Worm (Caenorhabditis elegans) whole organism, L3 larva: Measurements from ENCODE around the gene F07E5.13.
"Not testable (repeated sequence)": the region's sequence is repeated elsewhere in the genome, so short reads cannot be mapped to it uniquely, and the experiment has no call there.

ENCODE experiments used
- ZK546.5 ChIP-seq: sonication (generic microtip); optimal IDR thresholded peaks from 2 replicates; lab custom pipeline; 2017; ENCODE audit warnings: missing biosample characterization, missing genetic modification characterization
- aly-2 ChIP-seq: fragments of 150-350 bp; optimal IDR thresholded peaks from 2 replicates; lab custom pipeline; 2014; ENCODE audit warnings: missing biosample characterization, missing genetic modification characterization
- ama-1 ChIP-seq: fragments of 150-350 bp; optimal IDR thresholded peaks from 2 replicates; lab custom pipeline; 2018
- ceh-28 ChIP-seq: fragments of 150-350 bp; optimal IDR thresholded peaks from 2 replicates; lab custom pipeline; 2014; ENCODE audit warnings: missing biosample characterization, missing genetic modification reagents, missing genetic modification characterization
- ceh-82 ChIP-seq: fragments of 150-350 bp; optimal IDR thresholded peaks from 2 replicates; lab custom pipeline; 2014; ENCODE audit warnings: missing biosample characterization, missing genetic modification characterization
- ceh-9 ChIP-seq: sonication (generic microtip); optimal IDR thresholded peaks from 2 replicates; lab custom pipeline; 2018; ENCODE audit warnings: missing biosample characterization, missing genetic modification characterization
- elt-2 ChIP-seq: sonication (generic microtip); optimal IDR thresholded peaks from 2 replicates; lab custom pipeline; 2016; ENCODE audit warnings: missing genetic modification reagents, mild to moderate bottlenecking, missing genetic modification characterization, missing compliant biosample characterization
- eor-1 ChIP-seq, 2 experiments: fragments of 150-350 bp; optimal IDR thresholded peaks; 2 replicates each; lab custom pipeline; 2014 to 2018; ENCODE audit warnings: missing biosample characterization in 2 of 2, missing genetic modification characterization in 2 of 2
- fkh-10 ChIP-seq: sonication (generic microtip); optimal IDR thresholded peaks from 2 replicates; lab custom pipeline; 2017; ENCODE audit warnings: missing biosample characterization, missing genetic modification reagents, missing genetic modification characterization
- fkh-2 ChIP-seq: fragments of 150-350 bp; optimal IDR thresholded peaks from 2 replicates; lab custom pipeline; 2014; ENCODE audit warnings: missing biosample characterization, missing genetic modification reagents, missing genetic modification characterization
- fos-1 ChIP-seq: fragments of 150-350 bp; optimal IDR thresholded peaks from 2 replicates; lab custom pipeline; 2014; ENCODE audit warnings: missing biosample characterization, missing genetic modification characterization
- hmg-11 ChIP-seq: sonication (generic microtip); optimal IDR thresholded peaks from 2 replicates; lab custom pipeline; 2016; ENCODE audit warnings: missing genetic modification characterization, missing compliant biosample characterization
- jun-1 ChIP-seq: fragments of 150-350 bp; optimal IDR thresholded peaks from 2 replicates; lab custom pipeline; 2014; ENCODE audit warnings: missing biosample characterization, missing genetic modification reagents, missing genetic modification characterization
- lin-15B ChIP-seq: fragments of 150-350 bp; optimal IDR thresholded peaks from 2 replicates; lab custom pipeline; 2014; ENCODE audit warnings: missing biosample characterization, missing genetic modification characterization
- lin-39 ChIP-seq: fragments of 150-350 bp; optimal IDR thresholded peaks from 2 replicates; lab custom pipeline; 2018; ENCODE audit warnings: missing biosample characterization, missing genetic modification reagents, missing genetic modification characterization
- lsy-12 ChIP-seq: sonication (generic microtip); optimal IDR thresholded peaks from 2 replicates; lab custom pipeline; 2016; ENCODE audit warnings: mild to moderate bottlenecking, missing genetic modification characterization, missing compliant biosample characterization
- mdl-1 ChIP-seq: fragments of 150-350 bp; optimal IDR thresholded peaks from 2 replicates; lab custom pipeline; 2014; ENCODE audit warnings: missing biosample characterization, missing genetic modification characterization
- nfya-1 ChIP-seq: sonication (generic microtip); optimal IDR thresholded peaks from 2 replicates; lab custom pipeline; 2017; ENCODE audit warnings: missing genetic modification characterization, mild to moderate bottlenecking, missing compliant biosample characterization, antibody characterized with exemption, moderate library complexity; ENCODE audit not compliant: insufficient read depth
- nhr-11 ChIP-seq: fragments of 150-350 bp; optimal IDR thresholded peaks from 2 replicates; lab custom pipeline; 2014; ENCODE audit warnings: missing biosample characterization, missing genetic modification characterization
- nhr-12 ChIP-seq: fragments of 150-350 bp; optimal IDR thresholded peaks from 2 replicates; lab custom pipeline; 2014; ENCODE audit warnings: missing biosample characterization, missing genetic modification characterization
- nhr-23 ChIP-seq: fragments of 150-350 bp; optimal IDR thresholded peaks from 2 replicates; lab custom pipeline; 2014; ENCODE audit warnings: missing biosample characterization, missing genetic modification reagents, missing genetic modification characterization
- nhr-237 ChIP-seq: fragments of 150-350 bp; optimal IDR thresholded peaks from 2 replicates; lab custom pipeline; 2014; ENCODE audit warnings: missing biosample characterization, missing genetic modification characterization
- nhr-25 ChIP-seq: sonication (generic microtip); optimal IDR thresholded peaks from 2 replicates; lab custom pipeline; 2017; ENCODE audit warnings: missing biosample characterization, missing genetic modification characterization
- nhr-28 ChIP-seq: fragments of 150-350 bp; optimal IDR thresholded peaks from 2 replicates; lab custom pipeline; 2014; ENCODE audit warnings: missing biosample characterization, missing genetic modification characterization
- nhr-43 ChIP-seq: sonication (generic microtip); optimal IDR thresholded peaks from 2 replicates; lab custom pipeline; 2016; ENCODE audit warnings: mild to moderate bottlenecking, missing genetic modification characterization, missing compliant biosample characterization; ENCODE audit not compliant: poor library complexity, severe bottlenecking
- nhr-67 ChIP-seq: fragments of 150-350 bp; optimal IDR thresholded peaks from 2 replicates; lab custom pipeline; 2014; ENCODE audit warnings: missing biosample characterization, missing genetic modification characterization
- nhr-76 ChIP-seq: fragments of 150-350 bp; sonication (generic microtip); optimal IDR thresholded peaks from 5 replicates; lab custom pipeline; 2014; ENCODE audit warnings: missing biosample characterization, missing genetic modification characterization
- nhr-77 ChIP-seq: fragments of 150-350 bp; optimal IDR thresholded peaks from 2 replicates; lab custom pipeline; 2014; ENCODE audit warnings: missing biosample characterization, missing genetic modification characterization
- pha-4 ChIP-seq: fragments of 150-350 bp; optimal IDR thresholded peaks from 2 replicates; lab custom pipeline; 2014; ENCODE audit warnings: missing biosample characterization, missing genetic modification reagents, missing genetic modification characterization
- pqm-1 ChIP-seq: fragments of 150-350 bp; optimal IDR thresholded peaks from 2 replicates; lab custom pipeline; 2017; ENCODE audit warnings: missing biosample characterization, missing genetic modification characterization, inconsistent platforms
- sea-2 ChIP-seq: fragments of 150-350 bp; sonication (generic microtip); optimal IDR thresholded peaks from 4 replicates; lab custom pipeline; 2014; ENCODE audit warnings: missing biosample characterization, missing genetic modification reagents, missing genetic modification characterization
- snpc-4 ChIP-seq: fragments of 150-350 bp; optimal IDR thresholded peaks from 2 replicates; lab custom pipeline; 2014; ENCODE audit warnings: missing biosample characterization, missing genetic modification characterization
- tbx-2 ChIP-seq: sonication (generic microtip); optimal IDR thresholded peaks from 2 replicates; lab custom pipeline; 2016; ENCODE audit warnings: mild to moderate bottlenecking, missing genetic modification characterization, missing compliant biosample characterization
- ztf-11 ChIP-seq: fragments of 150-350 bp; optimal IDR thresholded peaks from 2 replicates; lab custom pipeline; 2014; ENCODE audit warnings: missing biosample characterization, missing genetic modification characterization

The F07E5.13 gene

DNA sequence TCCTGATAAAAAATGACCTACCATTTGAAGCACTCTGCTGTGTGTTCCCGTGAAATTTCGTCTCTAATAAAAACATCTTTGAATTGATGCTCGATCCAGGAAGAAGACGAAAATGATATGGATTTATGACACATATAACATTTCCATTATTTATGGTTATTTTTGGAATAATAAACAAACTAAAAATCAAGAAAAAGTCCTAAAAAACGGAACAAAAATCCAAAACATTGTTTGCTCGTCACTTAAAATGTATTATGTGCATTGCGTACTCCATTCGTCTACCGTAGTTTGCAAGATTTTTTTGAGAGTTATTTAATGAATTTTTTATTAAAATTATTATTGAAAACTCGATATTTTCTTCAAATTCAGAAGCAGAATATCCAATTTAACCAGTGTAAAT, 21.4 kb downstream of the F07E5.13 start, which contains the start of gene bath-20:
Gene bath-20 (minus strand): TSS at position 101 of the 400 bp plus-strand sequence.
- TF ChIP-seq nhr-12 (tag; lab: Kevin White, UChicago) (no peak), nhr-28 (tag; lab: Kevin White, UChicago) (no peak), eor-1 (tag; optimal IDR thresholded peaks at IDR 0.05; lab: Kevin White, UChicago) (no peak), tbx-2 (tag; lab: Kevin White, UChicago) (no peak), ZK546.5 (tag; lab: Kevin White, UChicago) (no peak), nhr-43 (no peak), nfya-1 (no peak), ceh-28 (tag; lab: Kevin White, UChicago) (no peak), nhr-76 (tag; lab: Kevin White, UChicago) (no peak)

- TF ChIP-seq lsy-12 (tag; lab: Kevin White, UChicago) (no peak), elt-2 (tag; lab: Kevin White, UChicago) (no peak), lin-15B (tag; lab: Kevin White, UChicago) (no peak), snpc-4 (tag; lab: Kevin White, UChicago) (no peak), hmg-11 (tag; lab: Kevin White, UChicago) (no peak), ceh-82 (tag; lab: Kevin White, UChicago) (no peak), ZK546.5 (tag; lab: Kevin White, UChicago) (no peak), fkh-2 (tag; lab: Kevin White, UChicago) (no peak), pqm-1 (tag; lab: Kevin White, UChicago) (no peak), nhr-67 (tag; lab: Kevin White, UChicago) (no peak), pha-4 (tag; lab: Kevin White, UChicago) (no peak), fos-1 (no peak), sea-2 (GFP tag; lab: Kevin White, UChicago) (no peak), fkh-10 (GFP tag; lab: Kevin White, UChicago) (no peak), mdl-1 (tag; lab: Kevin White, UChicago) (no peak), nhr-25 (tag; lab: Kevin White, UChicago) (no peak), nhr-237 (tag; lab: Kevin White, UChicago) (no peak), nhr-23 (no peak), ceh-9 (tag; lab: Kevin White, UChicago) (no peak), eor-1 (tag; optimal IDR thresholded peaks at IDR 0.05; lab: Kevin White, UChicago) (no peak)
Measured at ce11 chrII:2039288-2039687, 24.6 kb downstream of the F07E5.13 start, which contains the start of gene bath-19. TSS of gene bath-19 (minus strand) at chrII:2039388.

DNA sequence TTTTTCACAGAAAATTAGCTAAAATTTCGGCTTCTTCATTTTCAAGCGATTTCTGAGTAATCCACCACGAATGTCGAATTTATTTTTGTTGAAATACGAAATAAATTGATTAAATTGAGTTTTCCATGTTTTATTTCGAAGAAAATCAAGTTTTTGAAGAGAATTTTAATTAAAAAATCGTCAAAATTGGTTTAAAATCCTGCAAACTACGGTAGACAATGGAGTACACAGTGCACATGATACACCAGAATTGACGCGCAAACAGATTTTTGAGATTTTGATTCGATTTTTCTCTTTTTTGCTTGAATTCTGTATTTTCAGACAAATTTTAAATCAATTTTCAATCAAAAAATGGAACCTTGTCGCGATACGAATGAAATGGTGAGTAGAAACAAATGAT, 30.6 kb downstream of the F07E5.13 start, which contains the start of gene F59H6.14:
Gene F59H6.14 (plus strand): TSS at position 301 of the 400 bp plus-strand sequence.
- no peak for TF ChIP-seq fkh-2 (tag; lab: Kevin White, UChicago)
- no peak for TF ChIP-seq nhr-77 (tag; lab: Kevin White, UChicago)
- no peak for TF ChIP-seq snpc-4 (tag; lab: Kevin White, UChicago)
- no peak for TF ChIP-seq pqm-1 (tag; lab: Kevin White, UChicago)
- no peak for TF ChIP-seq sea-2 (GFP tag; lab: Kevin White, UChicago)

ce11 chrII:2032282-2032681, 31.6 kb downstream of the F07E5.13 start, which contains the start of gene btb-4:
TSS of gene btb-4 (plus strand) at chrII:2032316.
- not testable (repeated sequence) for TF ChIP-seq mdl-1 (tag; lab: Kevin White, UChicago); fkh-10 (GFP tag; lab: Kevin White, UChicago); lsy-12 (tag; lab: Kevin White, UChicago)

ce11 chrII:2031852-2032251, 32.0 kb downstream of the F07E5.13 start, which contains the start of gene bath-5:
TSS of gene bath-5 (minus strand) at chrII:2031952.
- no peak for TF ChIP-seq jun-1 (tag; lab: Kevin White, UChicago)
- no peak for TF ChIP-seq ztf-11
- no peak for TF ChIP-seq aly-2 (tag; lab: Kevin White, UChicago)
- TF ChIP-seq nhr-237 (tag; lab: Kevin White, UChicago), result no peak
- no peak for TF ChIP-seq pqm-1 (tag; lab: Kevin White, UChicago)
- no peak for TF ChIP-seq ama-1
- TF ChIP-seq lin-39 (tag; lab: Kevin White, UChicago), result no peak
- TF ChIP-seq nhr-11 (tag; lab: Kevin White, UChicago), result no peak
